Worm (Caenorhabditis elegans) whole organism, mixed stage, embryonic: ENCODE measurements around the gene xbx-9.

Experiments
- M03D4.4 ChIP-seq: sonication (generic microtip); optimal IDR thresholded peaks from 2 replicates; lab custom pipeline; 2017; ENCODE audit warnings: mild to moderate bottlenecking, missing genetic modification characterization, missing compliant biosample characterization
- ces-1 ChIP-seq: fragments of 150-350 bp; optimal IDR thresholded peaks from 2 replicates; lab custom pipeline; 2014; ENCODE audit warnings: missing biosample characterization, missing genetic modification reagents, missing genetic modification characterization
- elt-3 ChIP-seq: fragments of 150-350 bp; optimal IDR thresholded peaks from 2 replicates; lab custom pipeline; 2014; ENCODE audit warnings: missing biosample characterization, missing genetic modification characterization
- lsy-2 ChIP-seq: fragments of 150-350 bp; optimal IDR thresholded peaks from 2 replicates; lab custom pipeline; 2014; ENCODE audit warnings: missing biosample characterization, missing genetic modification characterization
- nhr-237 ChIP-seq: fragments of 150-350 bp; optimal IDR thresholded peaks from 2 replicates; lab custom pipeline; 2014; ENCODE audit warnings: missing biosample characterization, missing genetic modification characterization
- sem-2 ChIP-seq: fragments of 200-800 bp; sonication (Bioruptor generic); optimal IDR thresholded peaks from 2 replicates; lab custom pipeline; 2018; ENCODE audit warnings: mild to moderate bottlenecking, missing genetic modification characterization, missing compliant biosample characterization
- unc-62 ChIP-seq: fragments of 150-350 bp; optimal IDR thresholded peaks from 2 replicates; lab custom pipeline; 2014; ENCODE audit warnings: missing biosample characterization, missing genetic modification reagents, missing genetic modification characterization
- ztf-11 ChIP-seq: fragments of 150-350 bp; optimal IDR thresholded peaks from 2 replicates; lab custom pipeline; 2014; ENCODE audit warnings: missing biosample characterization, missing genetic modification characterization

- TF ChIP-seq elt-3: no peak
- no peak for TF ChIP-seq nhr-237 (tag; lab: Kevin White, UChicago)
- TF ChIP-seq lsy-2 (tag; lab: Kevin White, UChicago): no peak
- no peak for TF ChIP-seq ces-1 (GFP tag; lab: Kevin White, UChicago)
- TF ChIP-seq sem-2 (GFP tag; lab: Kevin White, UChicago): no peak
- TF ChIP-seq unc-62 (GFP tag; lab: Kevin White, UChicago): no peak
- no peak for TF ChIP-seq ztf-11 (tag; lab: Kevin White, UChicago)
- TF ChIP-seq M03D4.4 (tag; lab: Kevin White, UChicago): no peak
Measured at ce11 chrV:12697364-12697901, 36.6 kb upstream of the xbx-9 start, which contains the start of gene istr-1.
